Fruit fly (Drosophila melanogaster) whole organism, prepupa: ENCODE measurements around the gene escl.

Source experiments
- CG10631 ChIP-seq: fragments of 200-800 bp; sonication (Bioruptor generic); optimal IDR thresholded peaks from 2 replicates; lab custom pipeline; 2016; ENCODE audit warnings: missing biosample characterization, missing genetic modification characterization
- CG11294 ChIP-seq: fragments of 200-800 bp; sonication (Bioruptor generic); IDR thresholded peaks from 2 replicates; pipeline ENCODE4 v1.3.6; 2022; ENCODE audit warnings: missing biosample characterization, missing genetic modification characterization
- CG11762 ChIP-seq: fragments of 200-800 bp; sonication (Bioruptor generic); optimal IDR thresholded peaks from 3 replicates; lab custom pipeline; 2016; ENCODE audit warnings: missing biosample characterization, missing genetic modification characterization; ENCODE audit not compliant: insufficient read depth
- CG11902 ChIP-seq: fragments of 200-800 bp; sonication (Bioruptor generic); optimal IDR thresholded peaks from 3 replicates; lab custom pipeline; 2016; ENCODE audit warnings: missing biosample characterization, missing genetic modification characterization
- CG1621 ChIP-seq: fragments of 200-800 bp; sonication (Bioruptor generic); optimal IDR thresholded peaks from 3 replicates; lab custom pipeline; 2018; ENCODE audit warnings: missing biosample characterization, mild to moderate bottlenecking, missing genetic modification characterization
- CG16779 ChIP-seq: fragments of 200-800 bp; sonication (Bioruptor generic); optimal IDR thresholded peaks from 3 replicates; lab custom pipeline; 2017; ENCODE audit warnings: missing biosample characterization, mild to moderate bottlenecking, missing genetic modification characterization
- CG31627 ChIP-seq: fragments of 200-800 bp; sonication (Bioruptor generic); optimal IDR thresholded peaks from 3 replicates; lab custom pipeline; 2016; ENCODE audit warnings: missing biosample characterization, missing genetic modification characterization
- CG32006 ChIP-seq: fragments of 200-800 bp; sonication (Bioruptor generic); optimal IDR thresholded peaks from 3 replicates; lab custom pipeline; 2017; ENCODE audit warnings: missing biosample characterization, mild to moderate bottlenecking, missing genetic modification characterization
- CG34406 ChIP-seq: fragments of 200-800 bp; sonication (Bioruptor generic); optimal IDR thresholded peaks from 3 replicates; lab custom pipeline; 2016; ENCODE audit warnings: missing biosample characterization, missing genetic modification characterization
- CG4318 ChIP-seq: fragments of 200-800 bp; sonication (Bioruptor generic); optimal IDR thresholded peaks from 3 replicates; lab custom pipeline; 2017; ENCODE audit warnings: missing biosample characterization, mild to moderate bottlenecking, missing genetic modification characterization
- CG6163 ChIP-seq: fragments of 200-800 bp; sonication (Bioruptor generic); IDR thresholded peaks from 3 replicates; pipeline ENCODE4 v1.3.6; 2022; ENCODE audit warnings: missing biosample characterization, missing genetic modification characterization
- CG6276 ChIP-seq: fragments of 200-800 bp; sonication (Bioruptor generic); optimal IDR thresholded peaks from 2 replicates; lab custom pipeline; 2017; ENCODE audit warnings: missing biosample characterization, mild to moderate bottlenecking, missing genetic modification characterization
- CG6792 ChIP-seq: fragments of 200-800 bp; sonication (Bioruptor generic); optimal IDR thresholded peaks from 3 replicates; lab custom pipeline; 2016; ENCODE audit warnings: missing biosample characterization, missing genetic modification characterization
- CG6808 ChIP-seq: fragments of 200-800 bp; sonication (Bioruptor generic); optimal IDR thresholded peaks from 3 replicates; lab custom pipeline; 2017; ENCODE audit warnings: missing biosample characterization, missing genetic modification characterization, mild to moderate bottlenecking, moderate library complexity, missing genetic modification reagents
- CG6854 ChIP-seq: fragments of 200-800 bp; sonication (Bioruptor generic); optimal IDR thresholded peaks from 2 replicates; lab custom pipeline; 2017; ENCODE audit warnings: missing biosample characterization, mild to moderate bottlenecking, missing genetic modification characterization
- CG7368 ChIP-seq: fragments of 200-800 bp; sonication (Bioruptor generic); optimal IDR thresholded peaks from 3 replicates; lab custom pipeline; 2016; ENCODE audit warnings: missing biosample characterization, missing genetic modification characterization
- CG8319 ChIP-seq: fragments of 200-800 bp; sonication (Bioruptor generic); optimal IDR thresholded peaks from 3 replicates; lab custom pipeline; 2016; ENCODE audit warnings: missing biosample characterization, missing genetic modification characterization
- CG8632 ChIP-seq: fragments of 200-800 bp; sonication (Bioruptor generic); optimal IDR thresholded peaks from 3 replicates; lab custom pipeline; 2016; ENCODE audit warnings: missing biosample characterization, missing genetic modification characterization
- CG9139 ChIP-seq: fragments of 200-800 bp; sonication (Bioruptor generic); optimal IDR thresholded peaks from 3 replicates; lab custom pipeline; 2017; ENCODE audit warnings: missing biosample characterization, mild to moderate bottlenecking, missing genetic modification characterization
- Eip75B ChIP-seq: fragments of 200-800 bp; sonication (Bioruptor generic); optimal IDR thresholded peaks from 3 replicates; lab custom pipeline; 2016; ENCODE audit warnings: missing biosample characterization, missing genetic modification characterization
- Eip78C ChIP-seq: fragments of 200-800 bp; sonication (Bioruptor generic); peaks from one replicate; lab custom pipeline; 2016; ENCODE audit warnings: missing biosample characterization, missing genetic modification characterization
- Eip93F ChIP-seq: fragments of 200-800 bp; sonication (Bioruptor generic); optimal IDR thresholded peaks from 2 replicates; lab custom pipeline; 2016; ENCODE audit warnings: missing biosample characterization, mild to moderate bottlenecking, missing genetic modification characterization
- Ets21C ChIP-seq: fragments of 200-800 bp; sonication (Bioruptor generic); optimal IDR thresholded peaks from 3 replicates; lab custom pipeline; 2016; ENCODE audit warnings: missing biosample characterization, missing genetic modification characterization
- Ets96B ChIP-seq: fragments of 200-800 bp; optimal IDR thresholded peaks from 2 replicates; lab custom pipeline; 2019; ENCODE audit warnings: missing biosample characterization, mild to moderate bottlenecking, missing genetic modification characterization, moderate library complexity
- Gug ChIP-seq: fragments of 200-800 bp; sonication (Bioruptor generic); IDR thresholded peaks from 2 replicates; pipeline ENCODE4 v1.3.6; 2022; ENCODE audit warnings: missing biosample characterization, missing genetic modification characterization
- Hr39 ChIP-seq: fragments of 200-800 bp; sonication (Bioruptor generic); optimal IDR thresholded peaks from 2 replicates; lab custom pipeline; 2016; ENCODE audit warnings: missing biosample characterization, missing genetic modification characterization
- Hr4 ChIP-seq: fragments of 200-800 bp; sonication (Bioruptor generic); optimal IDR thresholded peaks from 3 replicates; lab custom pipeline; 2016; ENCODE audit warnings: missing biosample characterization, missing genetic modification characterization
- Lpt ChIP-seq: fragments of 200-800 bp; sonication (Bioruptor generic); optimal IDR thresholded peaks from 3 replicates; lab custom pipeline; 2016; ENCODE audit warnings: missing biosample characterization, missing genetic modification characterization
- Met ChIP-seq: fragments of 200-800 bp; sonication (Bioruptor generic); optimal IDR thresholded peaks from 3 replicates; lab custom pipeline; 2016; ENCODE audit warnings: missing biosample characterization, missing genetic modification characterization
- Smox ChIP-seq: fragments of 200-800 bp; sonication (Bioruptor generic); optimal IDR thresholded peaks from 3 replicates; lab custom pipeline; 2016; ENCODE audit warnings: missing biosample characterization, missing genetic modification characterization
- Sox102F ChIP-seq: fragments of 200-800 bp; sonication (Bioruptor generic); optimal IDR thresholded peaks from 2 replicates; lab custom pipeline; 2016; ENCODE audit warnings: missing biosample characterization, mild to moderate bottlenecking, missing genetic modification characterization
- Sox14 ChIP-seq: fragments of 200-800 bp; sonication (Bioruptor generic); optimal IDR thresholded peaks from 3 replicates; lab custom pipeline; 2016; ENCODE audit warnings: missing biosample characterization, missing genetic modification characterization
- Sox15 ChIP-seq: fragments of 200-800 bp; sonication (Bioruptor generic); optimal IDR thresholded peaks from 3 replicates; lab custom pipeline; 2016; ENCODE audit warnings: missing biosample characterization, missing genetic modification characterization
- acj6 ChIP-seq: fragments of 200-800 bp; sonication (Bioruptor generic); optimal IDR thresholded peaks from 3 replicates; lab custom pipeline; 2016; ENCODE audit warnings: missing biosample characterization, missing genetic modification characterization
- cyc ChIP-seq: fragments of 200-800 bp; sonication (Bioruptor generic); optimal IDR thresholded peaks from 3 replicates; lab custom pipeline; 2016; ENCODE audit warnings: missing biosample characterization, missing genetic modification characterization
- dsx ChIP-seq: fragments of 200-800 bp; optimal IDR thresholded peaks from 3 replicates; lab custom pipeline; 2019; ENCODE audit warnings: missing biosample characterization, mild to moderate bottlenecking, missing genetic modification characterization, moderate library complexity; ENCODE audit not compliant: poor library complexity, severe bottlenecking
- eg ChIP-seq: fragments of 200-800 bp; sonication (Bioruptor generic); IDR thresholded peaks from 3 replicates; pipeline ENCODE4 v1.3.6; 2022; ENCODE audit warnings: missing biosample characterization, missing genetic modification characterization
- esn ChIP-seq: fragments of 200-800 bp; sonication (Bioruptor generic); optimal IDR thresholded peaks from 2 replicates; lab custom pipeline; 2016; ENCODE audit warnings: missing biosample characterization, mild to moderate bottlenecking, missing genetic modification characterization, moderate library complexity
- fd59A ChIP-seq: fragments of 200-800 bp; sonication (Bioruptor generic); optimal IDR thresholded peaks from 2 replicates; lab custom pipeline; 2017; ENCODE audit warnings: missing biosample characterization, mild to moderate bottlenecking, missing genetic modification characterization, missing genetic modification reagents
- fd85E ChIP-seq: fragments of 200-800 bp; sonication (Bioruptor generic); optimal IDR thresholded peaks from 3 replicates; lab custom pipeline; 2016; ENCODE audit warnings: missing biosample characterization, missing genetic modification characterization
- lz ChIP-seq: fragments of 200-800 bp; sonication (Bioruptor generic); optimal IDR thresholded peaks from 3 replicates; lab custom pipeline; 2016; ENCODE audit warnings: missing biosample characterization, missing genetic modification characterization
- salr ChIP-seq, 2 experiments: fragments of 200-800 bp; sonication (Bioruptor generic); optimal IDR thresholded peaks; 3 replicates each; lab custom pipeline; 2016 to 2018; ENCODE audit warnings: missing biosample characterization in 2 of 2, missing genetic modification characterization in 2 of 2, mild to moderate bottlenecking in 1 of 2
- spab ChIP-seq: fragments of 200-800 bp; sonication (Bioruptor generic); optimal IDR thresholded peaks from 2 replicates; lab custom pipeline; 2017; ENCODE audit warnings: missing biosample characterization, mild to moderate bottlenecking, missing genetic modification characterization, missing genetic modification reagents
- ss ChIP-seq, 2 experiments: fragments of 200-800 bp; sonication (Bioruptor generic); optimal IDR thresholded peaks; 2 replicates in 1 of 2; 3 replicates in 1 of 2; lab custom pipeline; 2017 to 2018; ENCODE audit warnings: mild to moderate bottlenecking in 2 of 2, missing biosample characterization in 2 of 2, missing genetic modification characterization in 2 of 2, moderate library complexity in 1 of 2
- svp ChIP-seq: fragments of 200-800 bp; sonication (Bioruptor generic); peaks from one replicate; lab custom pipeline; 2016; ENCODE audit warnings: missing biosample characterization, missing genetic modification characterization
- vri ChIP-seq: fragments of 200-800 bp; sonication (Bioruptor generic); optimal IDR thresholded peaks from 3 replicates; lab custom pipeline; 2016; ENCODE audit warnings: missing biosample characterization, mild to moderate bottlenecking, missing genetic modification characterization

escl gene

dm6 chr2L:12026458-12027431 is 36.0 kb downstream of the escl start (continued):
- TF ChIP-seq CG11902 (GFP tag; lab: Kevin White, UChicago) (peak; percentile 65), vri (GFP tag; lab: Kevin White, UChicago) (peak; percentile 68), Ets96B (tag; lab: Kevin White, UChicago) (peak; percentile 77), CG6276 (GFP tag; lab: Kevin White, UChicago) (peak; percentile 86), fd59A (GFP tag; lab: Kevin White, UChicago) (peak; percentile 71), CG34406 (GFP tag; lab: Kevin White, UChicago) (peak; percentile 84), Eip93F (GFP tag; lab: Kevin White, UChicago) (peak; percentile 29), dsx (GFP tag; lab: Kevin White, UChicago) (peak; percentile 79), Met (GFP tag; lab: Kevin White, UChicago) (peak; percentile 64), CG4318 (GFP tag; lab: Kevin White, UChicago) (peak; percentile 84), Ets21C (GFP tag; lab: Kevin White, UChicago) (peak; percentile 62), CG11762 (GFP tag; lab: Kevin White, UChicago) (peak; percentile 53), Eip75B (GFP tag; lab: Kevin White, UChicago) (peak; percentile 1), acj6 (GFP tag; lab: Kevin White, UChicago) (peak; percentile 79), Gug (peak; percentile 56), CG8632 (peak; percentile 80), fd85E (GFP tag; lab: Kevin White, UChicago) (no peak), cyc (peak; percentile 40), CG32006 (GFP tag; lab: Kevin White, UChicago) (peak; percentile 92), CG8319 (GFP tag; lab: Kevin White, UChicago) (peak; percentile 50), spab (peak; percentile 75), CG6792 (GFP tag; lab: Kevin White, UChicago) (peak; percentile 68), CG6808 (GFP tag; lab: Kevin White, UChicago) (peak; percentile 85), Hr4 (GFP tag; lab: Kevin White, UChicago) (peak; percentile 50), ss (GFP tag; optimal IDR thresholded peaks at IDR 0.05; lab: Kevin White, UChicago) (peak; percentile 91 to 92), CG11294 (peak; percentile 43), CG1621 (tag; lab: Kevin White, UChicago) (peak; percentile 46), CG10631 (peak; percentile 82), esn (GFP tag; lab: Kevin White, UChicago) (peak; percentile 84), Hr39 (GFP tag; lab: Kevin White, UChicago) (peak; percentile 81), eg (GFP tag; lab: Robert Waterston, UW) (peak; percentile 91), lz (GFP tag; lab: Kevin White, UChicago) (peak; percentile 75), svp (GFP tag; lab: Kevin White, UChicago) (peak; percentile 87), Lpt (GFP tag; lab: Kevin White, UChicago) (no peak), CG7368 (GFP tag; lab: Kevin White, UChicago) (no peak), CG6854 (GFP tag; lab: Kevin White, UChicago) (peak; percentile 65)

- TF ChIP-seq CG16779 (tag; lab: Kevin White, UChicago) (no peak), Eip78C (GFP tag; lab: Kevin White, UChicago) (no peak), CG11902 (GFP tag; lab: Kevin White, UChicago) (no peak), spab (no peak), esn (GFP tag; lab: Kevin White, UChicago) (no peak), CG8632 (no peak), CG31627 (GFP tag; lab: Kevin White, UChicago) (no peak), vri (GFP tag; lab: Kevin White, UChicago) (no peak), dsx (GFP tag; lab: Kevin White, UChicago) (no peak), CG9139 (GFP tag; lab: Kevin White, UChicago) (no peak), Ets96B (tag; lab: Kevin White, UChicago) (no peak), fd59A (GFP tag; lab: Kevin White, UChicago) (no peak), Smox (no peak), salr (GFP tag; optimal IDR thresholded peaks at IDR 0.05; lab: Kevin White, UChicago) (no peak), Sox14 (GFP tag; lab: Kevin White, UChicago) (no peak), Sox15 (GFP tag; lab: Kevin White, UChicago) (no peak), Sox102F (GFP tag; lab: Kevin White, UChicago) (no peak), CG6163 (GFP tag; lab: Robert Waterston, UW) (no peak), CG11294 (no peak), fd85E (GFP tag; lab: Kevin White, UChicago) (no peak)
Observed at dm6 chr2L:12027435-12027834, 36.7 kb downstream of the escl start, which contains the start of gene dmGlut. TSS of gene dmGlut (plus strand) at chr2L:12027438.
